Fruit fly (Drosophila melanogaster) Kc167 (cell line): ENCODE measurements around the gene cyr.

ENCODE experiments used
- Myc ChIP-seq: fragments of >200 bp; optimal IDR thresholded peaks from 2 replicates; lab custom pipeline; 2017; ENCODE audit warnings: missing external identifiers
- Sin3A ChIP-seq: fragments of >200 bp; optimal IDR thresholded peaks from 2 replicates; lab custom pipeline; 2018; ENCODE audit warnings: missing external identifiers
- h ChIP-seq: fragments of >200 bp; optimal IDR thresholded peaks from 3 replicates; lab custom pipeline; 2018; ENCODE audit warnings: missing external identifiers
- insv ChIP-seq: fragments of >200 bp; optimal IDR thresholded peaks from 3 replicates; lab custom pipeline; 2018; ENCODE audit warnings: missing external identifiers
- psq ChIP-seq: fragments of >200 bp; optimal IDR thresholded peaks from 2 replicates; lab custom pipeline; 2017; ENCODE audit warnings: missing external identifiers
- ttk ChIP-seq: sonication (Bioruptor generic); optimal IDR thresholded peaks from 2 replicates; lab custom pipeline; 2017; ENCODE audit warnings: missing external identifiers

dm6 chrX:8178989-8179388 is 43.5 kb upstream of the cyr start:
- no peak for TF ChIP-seq psq
- TF ChIP-seq Myc = no peak
- no peak for TF ChIP-seq insv (lab: Kevin White, UChicago)
- TF ChIP-seq ttk (lab: Kevin White, UChicago) = no peak
- TF ChIP-seq h (lab: Kevin White, UChicago) = no peak
- TF ChIP-seq Sin3A (lab: Kevin White, UChicago) = no peak
